Worm (Caenorhabditis elegans): ENCODE data around the gene pals-29.

- TF ChIP-seq hlh-26 (GFP tag; conservative IDR thresholded peaks at IDR 0.05) (no peak), Y79H2A.3 (GFP tag; conservative IDR thresholded peaks at IDR 0.05) (no peak), F37B4.10 (GFP tag; IDR thresholded peaks at IDR 0.05) (no peak)
These were observed 5.5 kb downstream of the pals-29 start, which contains the start of gene T27E7.5 for ce11 chrIV:14536911-14537310.

Measured in whole organism, young adult.